Worm (Caenorhabditis elegans) whole organism, L2 larva: ENCODE data around the gene ttc-7.

Source experiments
- elt-3 ChIP-seq: sonication (generic microtip); optimal IDR thresholded peaks from 2 replicates; lab custom pipeline; 2017; ENCODE audit warnings: missing biosample characterization, missing genetic modification characterization
- skn-1 ChIP-seq: sonication (generic microtip); optimal IDR thresholded peaks from 2 replicates; lab custom pipeline; 2017; ENCODE audit warnings: missing biosample characterization, missing genetic modification characterization

- no peak for TF ChIP-seq elt-3 (tag; lab: Kevin White, UChicago)
- TF ChIP-seq skn-1 (tag; lab: Kevin White, UChicago) = no peak
Measured at ce11 chrIII:1922516-1922915, 62.3 kb downstream of the ttc-7 start.
